Fruit fly (Drosophila melanogaster) whole organism, embryonic: Measurements from ENCODE around the gene cry.

Experiments
- B-H2 ChIP-seq: fragments of 200-800 bp; sonication (Bioruptor generic); optimal IDR thresholded peaks from 2 replicates; lab custom pipeline; 2018; ENCODE audit warnings: missing biosample characterization, mild to moderate bottlenecking, missing genetic modification characterization
- CG1024 ChIP-seq: fragments of 200-800 bp; sonication (Bioruptor generic); IDR thresholded peaks from 2 replicates; pipeline ENCODE4 v1.3.6; 2022; ENCODE audit warnings: missing biosample characterization, missing genetic modification characterization
- CG10543 ChIP-seq: fragments of 200-800 bp; sonication (Bioruptor generic); optimal IDR thresholded peaks from 3 replicates; lab custom pipeline; 2017; ENCODE audit warnings: missing biosample characterization, mild to moderate bottlenecking, missing genetic modification characterization, moderate library complexity
- CG12236 ChIP-seq: fragments of 200-800 bp; sonication (Bioruptor generic); optimal IDR thresholded peaks from 2 replicates; lab custom pipeline; 2016; ENCODE audit warnings: missing biosample characterization, missing genetic modification characterization
- CG14441 ChIP-seq: fragments of 200-800 bp; sonication (Bioruptor generic); IDR thresholded peaks from 2 replicates; pipeline ENCODE4 v1.3.6; 2022; ENCODE audit warnings: missing biosample characterization, missing genetic modification characterization
- CG15269 ChIP-seq: fragments of 200-800 bp; sonication (Bioruptor generic); optimal IDR thresholded peaks from 2 replicates; lab custom pipeline; 2018; ENCODE audit warnings: missing biosample characterization, mild to moderate bottlenecking, missing genetic modification characterization, moderate library complexity
- CG15696 ChIP-seq: fragments of 200-800 bp; sonication (Bioruptor generic); optimal IDR thresholded peaks from 2 replicates; lab custom pipeline; 2019; ENCODE audit warnings: missing biosample characterization, mild to moderate bottlenecking, missing genetic modification characterization, moderate library complexity
- CG16863 ChIP-seq: fragments of 200-800 bp; sonication (Bioruptor generic); optimal IDR thresholded peaks from 3 replicates; lab custom pipeline; 2016; ENCODE audit warnings: missing biosample characterization, missing genetic modification characterization
- CG2678 ChIP-seq: fragments of 200-800 bp; sonication (Bioruptor generic); optimal IDR thresholded peaks from 3 replicates; lab custom pipeline; 2019; ENCODE audit warnings: missing biosample characterization, mild to moderate bottlenecking, missing genetic modification characterization, moderate library complexity
- CG32772 ChIP-seq: fragments of 200-800 bp; sonication (Bioruptor generic); IDR thresholded peaks from 2 replicates; pipeline ENCODE4 v1.3.6; 2022; ENCODE audit warnings: missing biosample characterization, missing genetic modification characterization
- CG3281 ChIP-seq: fragments of 200-800 bp; sonication (Bioruptor generic); optimal IDR thresholded peaks from 3 replicates; lab custom pipeline; 2017; ENCODE audit warnings: missing biosample characterization, mild to moderate bottlenecking, missing genetic modification characterization
- CG3407 ChIP-seq: fragments of 200-800 bp; sonication (Bioruptor generic); optimal IDR thresholded peaks from 2 replicates; lab custom pipeline; 2018; ENCODE audit warnings: missing biosample characterization, mild to moderate bottlenecking, missing genetic modification characterization
- CG34376 ChIP-seq: fragments of 200-800 bp; sonication (Bioruptor generic); optimal IDR thresholded peaks from 2 replicates; lab custom pipeline; 2018; ENCODE audit warnings: missing biosample characterization, mild to moderate bottlenecking, missing genetic modification characterization
- CG3726 ChIP-seq: fragments of 200-800 bp; sonication (Bioruptor generic); IDR thresholded peaks from 3 replicates; pipeline ENCODE4, ENCODE4 v1.3.6; 2022; ENCODE audit warnings: missing biosample characterization, missing genetic modification characterization
- CG8290 ChIP-seq, 3 experiments: fragments of 200-800 bp; sonication (Bioruptor generic); optimal IDR thresholded peaks; 2 replicates each; lab custom pipeline; 2016 to 2019; ENCODE audit warnings: missing biosample characterization in 3 of 3, missing genetic modification characterization in 3 of 3, mild to moderate bottlenecking in 2 of 3, moderate library complexity in 1 of 3
- Camta ChIP-seq: fragments of 200-800 bp; sonication (Bioruptor generic); optimal IDR thresholded peaks from 2 replicates; lab custom pipeline; 2016; ENCODE audit warnings: missing biosample characterization, missing genetic modification characterization
- Dad ChIP-seq: fragments of 200-800 bp; sonication (Bioruptor generic); optimal IDR thresholded peaks from 3 replicates; lab custom pipeline; 2016; ENCODE audit warnings: missing biosample characterization, missing genetic modification characterization
- Deaf1 ChIP-seq: fragments of 200-800 bp; optimal IDR thresholded peaks from 3 replicates; lab custom pipeline; 2019; ENCODE audit warnings: missing biosample characterization, mild to moderate bottlenecking, missing genetic modification characterization, moderate library complexity
- Drgx ChIP-seq: fragments of 200-800 bp; sonication (Bioruptor generic); IDR thresholded peaks from 2 replicates; pipeline ENCODE4 v1.3.6; 2022; ENCODE audit warnings: missing biosample characterization, missing genetic modification characterization
- GATAe ChIP-seq: fragments of 200-800 bp; sonication (Bioruptor generic); conservative IDR thresholded peaks from 2 replicates; pipeline ENCODE4 v1.3.6; 2022; ENCODE audit warnings: missing biosample characterization, missing genetic modification characterization
- Hand ChIP-seq: fragments of 200-800 bp; sonication (Bioruptor generic); optimal IDR thresholded peaks from 2 replicates; lab custom pipeline; 2017; ENCODE audit warnings: mild to moderate bottlenecking, missing biosample characterization, missing genetic modification reagents, missing genetic modification characterization
- Hey ChIP-seq: fragments of 200-800 bp; sonication (Bioruptor generic); optimal IDR thresholded peaks from 3 replicates; lab custom pipeline; 2018; ENCODE audit warnings: missing biosample characterization, mild to moderate bottlenecking, missing genetic modification characterization
- Nf-YC ChIP-seq: fragments of 200-800 bp; optimal IDR thresholded peaks from 3 replicates; lab custom pipeline; 2019; ENCODE audit warnings: missing biosample characterization, mild to moderate bottlenecking, missing genetic modification characterization, moderate library complexity
- Rfx ChIP-seq: fragments of 200-800 bp; sonication (Bioruptor generic); IDR thresholded peaks from 2 replicates; pipeline ENCODE4 v1.3.6; 2022; ENCODE audit warnings: missing biosample characterization, missing genetic modification characterization
- Xrp1 ChIP-seq: fragments of 200-800 bp; sonication (Bioruptor generic); IDR thresholded peaks from 2 replicates; pipeline ENCODE4 v1.3.6; 2022; ENCODE audit warnings: missing biosample characterization, missing genetic modification characterization
- chinmo ChIP-seq: fragments of 200-800 bp; sonication (Bioruptor generic); IDR thresholded peaks from 4 replicates; pipeline ENCODE4 v1.3.6; 2022; ENCODE audit warnings: missing biosample characterization, missing genetic modification characterization; ENCODE audit not compliant: partially characterized antibody
- corto ChIP-seq: fragments of 200-800 bp; sonication (Bioruptor generic); optimal IDR thresholded peaks from 2 replicates; lab custom pipeline; 2016; ENCODE audit warnings: missing biosample characterization, mild to moderate bottlenecking, missing genetic modification characterization, moderate library complexity
- cwo ChIP-seq: fragments of 200-800 bp; sonication (Bioruptor generic); optimal IDR thresholded peaks from 3 replicates; lab custom pipeline; 2017; ENCODE audit warnings: missing biosample characterization, missing genetic modification characterization, mild to moderate bottlenecking, moderate library complexity, missing genetic modification reagents
- fd3F ChIP-seq: fragments of 200-800 bp; sonication (Bioruptor generic); optimal IDR thresholded peaks from 2 replicates; lab custom pipeline; 2018; ENCODE audit warnings: missing biosample characterization, mild to moderate bottlenecking, missing genetic modification characterization, moderate library complexity
- ftz-f1 ChIP-seq: fragments of 200-800 bp; sonication (Bioruptor generic); optimal IDR thresholded peaks from 2 replicates; lab custom pipeline; 2016; ENCODE audit warnings: missing biosample characterization, missing genetic modification characterization
- grn ChIP-seq: fragments of 200-800 bp; sonication (Bioruptor generic); optimal IDR thresholded peaks from 3 replicates; lab custom pipeline; 2017; ENCODE audit warnings: missing biosample characterization, missing genetic modification characterization
- hkb ChIP-seq, 2 experiments: fragments of 200-800 bp in 1 of 2; fragments of >200 bp in 1 of 2; sonication (Bioruptor generic) in 1 of 2; IDR thresholded peaks in 1 of 2; optimal IDR thresholded peaks in 1 of 2; 2 replicates each; pipeline versions ENCODE4 v1.3.6 to Lab custom; 2017 to 2022; ENCODE audit warnings: missing biosample characterization in 1 of 2, missing genetic modification characterization in 1 of 2
- odd ChIP-seq: fragments of 200-800 bp; sonication (Bioruptor generic); optimal IDR thresholded peaks from 2 replicates; lab custom pipeline; 2017; ENCODE audit warnings: missing biosample characterization, mild to moderate bottlenecking, missing genetic modification characterization
- rib ChIP-seq: fragments of 200-800 bp; sonication (Bioruptor generic); IDR thresholded peaks from 2 replicates; pipeline ENCODE4 v1.3.6; 2022; ENCODE audit warnings: missing biosample characterization, missing genetic modification characterization
- sens-2 ChIP-seq: fragments of 200-800 bp; sonication (Bioruptor generic); IDR thresholded peaks from 2 replicates; pipeline ENCODE4 v1.3.6; 2022; ENCODE audit warnings: missing biosample characterization, missing genetic modification characterization
- seq ChIP-seq: fragments of 200-800 bp; sonication (Bioruptor generic); IDR thresholded peaks from 2 replicates; pipeline ENCODE4 v1.3.6; 2022; ENCODE audit warnings: missing biosample characterization, missing genetic modification characterization
- sr ChIP-seq: fragments of 200-800 bp; sonication (Bioruptor generic); IDR thresholded peaks from 3 replicates; pipeline ENCODE4 v1.3.6; 2022; ENCODE audit warnings: missing biosample characterization, missing genetic modification characterization
- tll ChIP-seq, 2 experiments: fragments of 200-800 bp in 1 of 2; fragments of >200 bp in 1 of 2; sonication (Bioruptor generic) in 1 of 2; optimal IDR thresholded peaks; 2 replicates each; lab custom pipeline; 2017 to 2019; ENCODE audit warnings: missing biosample characterization in 2 of 2, missing genetic modification characterization in 2 of 2, mild to moderate bottlenecking in 1 of 2, moderate library complexity in 1 of 2
- tx ChIP-seq: fragments of 200-800 bp; sonication (Bioruptor generic); optimal IDR thresholded peaks from 2 replicates; lab custom pipeline; 2016; ENCODE audit warnings: missing biosample characterization, missing genetic modification characterization
- wdn ChIP-seq: fragments of 200-800 bp; sonication (Bioruptor generic); IDR thresholded peaks from 2 replicates; pipeline ENCODE4 v1.3.6; 2022; ENCODE audit warnings: missing biosample characterization, missing genetic modification characterization

cry gene

DNA sequence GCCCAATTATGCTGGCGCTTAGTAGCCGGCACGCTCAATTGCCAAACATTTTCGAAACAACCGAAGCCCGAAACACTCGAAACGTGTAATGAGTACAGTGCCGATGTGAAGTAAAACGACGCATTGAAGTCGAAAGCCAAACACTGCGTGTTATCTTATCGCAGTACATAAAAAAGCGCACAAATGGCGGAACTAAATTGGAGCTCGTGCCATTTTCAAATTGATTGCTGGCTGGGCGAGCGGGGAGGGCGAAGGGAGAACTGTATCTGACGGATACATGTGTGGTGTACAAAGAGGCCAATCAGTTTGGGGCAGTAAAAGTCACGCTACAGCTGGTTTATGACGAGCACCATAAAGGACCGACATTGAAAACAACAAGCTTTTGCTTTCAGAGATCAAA, 11.4 kb downstream of the cry start (continued):
- TF ChIP-seq sens-2 (GFP tag; lab: Robert Waterston, UW) (0 out of 2 replicates have a peak, but pooled peaks have one; percentile 13), sr (no peak), Nf-YC (tag; lab: Kevin White, UChicago) (peak; percentile 73), wdn (GFP tag; lab: Robert Waterston, UW) (peak; percentile 36; the same call in 1 of the 2 replicates), CG2678 (tag; lab: Kevin White, UChicago) (peak; percentile 46), CG16863 (GFP tag; lab: Kevin White, UChicago) (no peak), hkb (optimal IDR thresholded peaks at IDR 0.05; lab: Kevin White, UChicago) (no peak), hkb (GFP tag; IDR thresholded peaks at IDR 0.05; lab: Robert Waterston, UW) (0 out of 2 replicates have a peak, but pooled peaks have one; percentile 9), Hey (tag; lab: Kevin White, UChicago) (peak; percentile 70), Deaf1 (peak; percentile 75), rib (peak; percentile 85), fd3F (GFP tag; lab: Kevin White, UChicago) (no peak), CG32772 (GFP tag; lab: Robert Waterston, UW) (no peak), Dad (GFP tag; lab: Kevin White, UChicago) (no peak), CG3726 (GFP tag; lab: Robert Waterston, UW) (no peak), CG10543 (GFP tag; lab: Kevin White, UChicago) (peak; percentile 74), tx (no peak), CG34376 (GFP tag; lab: Kevin White, UChicago) (peak; percentile 90), GATAe (peak; percentile 97), tll (GFP tag; optimal IDR thresholded peaks at IDR 0.05; lab: Kevin White, UChicago) (no peak), corto (no peak), cwo (GFP tag; lab: Kevin White, UChicago) (peak; percentile 96), CG15269 (tag; lab: Kevin White, UChicago) (peak; percentile 41), B-H2 (GFP tag; lab: Kevin White, UChicago) (peak; percentile 61), Rfx (GFP tag; lab: Robert Waterston, UW) (peak; percentile 19; the same call in 1 of the 2 replicates), CG1024 (GFP tag; lab: Robert Waterston, UW) (no peak), Drgx (GFP tag; lab: Robert Waterston, UW) (peak; percentile 16; the same call in 1 of the 2 replicates), chinmo (GFP tag; lab: Robert Waterston, UW) (peak; percentile 91; the same call in 3 of the 4 replicates), CG14441 (0 out of 2 replicates have a peak, but pooled peaks have one; percentile 29), seq (GFP tag; lab: Robert Waterston, UW) (peak; percentile 6; the same call in 1 of the 2 replicates), CG3281 (GFP tag; lab: Kevin White, UChicago) (peak; percentile 28), CG12236 (GFP tag; lab: Kevin White, UChicago) (no peak), Camta (GFP tag; lab: Kevin White, UChicago) (no peak), odd (no peak), CG15696 (tag; lab: Kevin White, UChicago) (no peak), CG3407 (no peak), CG8290 (GFP tag; optimal IDR thresholded peaks at IDR 0.05; lab: Kevin White, UChicago) (no peak), CG8290 (tag; optimal IDR thresholded peaks at IDR 0.05; lab: Kevin White, UChicago) (peak in 1 of 2 experiments; percentile 56), Xrp1 (GFP tag; lab: Robert Waterston, UW) (no peak), grn (GFP tag; lab: Kevin White, UChicago) (peak; percentile 45), ftz-f1 (GFP tag; lab: Kevin White, UChicago) (peak; percentile 20), Hand (GFP tag; lab: Kevin White, UChicago) (peak; percentile 3)
- TF ChIP-seq, all 482 proteins: peak for 64
